Comparison of ENCODE assay signal across 2 fruit fly cellular contexts in genomic region chr3L:15162988-15163387, dm6.
TF ChIP-seq lines count a peak whose summit lies in the region.

No protein-coding gene starts in this region.

- TF ChIP-seq CTCF in whole organism, embryonic (GFP tag; optimal IDR thresholded peaks at IDR 0.05; lab: Kevin White, UChicago): no peak

TF ChIP-seq in whole organism, adult, 20 proteins besides CTCF, POLR2A, EP300 and RAD21:
- TF ChIP-seq tj (GFP tag; optimal IDR thresholded peaks at IDR 0.05; lab: Kevin White, UChicago) (no peak), cnc (optimal IDR thresholded peaks at IDR 0.05; lab: Kevin White, UChicago) (peak; percentile 60 to 79)

TF ChIP-seq in whole organism, embryonic, 481 proteins besides CTCF, POLR2A, EP300 and RAD21:
- TF ChIP-seq pros (GFP tag; optimal IDR thresholded peaks at IDR 0.05; lab: Kevin White, UChicago) (no peak), Elba2 (GFP tag; optimal IDR thresholded peaks at IDR 0.05; lab: Kevin White, UChicago) (peak; percentile 9), CG9876 (GFP tag; optimal IDR thresholded peaks at IDR 0.05; lab: Kevin White, UChicago) (no peak), CG4282 (GFP tag; optimal IDR thresholded peaks at IDR 0.05; lab: Kevin White, UChicago) (no peak), CG8478 (optimal IDR thresholded peaks at IDR 0.05; lab: Kevin White, UChicago) (no peak), HLH54F (GFP tag; optimal IDR thresholded peaks at IDR 0.05; lab: Kevin White, UChicago) (no peak), Antp (GFP tag; optimal IDR thresholded peaks at IDR 0.05; lab: Kevin White, UChicago) (no peak), nom (GFP tag; optimal IDR thresholded peaks at IDR 0.05; lab: Kevin White, UChicago) (no peak)
TF ChIP-seq in whole organism, embryonic: peak in this region for 1.
